Worm (Caenorhabditis elegans): ENCODE measurements around the gene test-1.

test-1 gene

ce11 chrIV:2136607-2137006, at the start of gene test-1:
TSS of gene test-1 (plus strand) at chrIV:2136951.
- no peak for TF ChIP-seq klf-2 (GFP tag; conservative IDR thresholded peaks at IDR 0.05)
- no peak for TF ChIP-seq tab-1 (GFP tag; IDR thresholded peaks at IDR 0.05)
- TF ChIP-seq flt-1 (GFP tag; IDR thresholded peaks at IDR 0.05) = no peak
- no peak for TF ChIP-seq med-1 (GFP tag; optimal IDR thresholded peaks at IDR 0.05; ENCODE audit: insufficient read depth)
- TF ChIP-seq ref-1 (GFP tag; conservative IDR thresholded peaks at IDR 0.05) = no peak
- TF ChIP-seq T22C8.4 (GFP tag; IDR thresholded peaks at IDR 0.05) = no peak
- no peak for TF ChIP-seq ztf-29 (GFP tag; IDR thresholded peaks at IDR 0.05)
- TF ChIP-seq cog-1 (tag; optimal IDR thresholded peaks at IDR 0.05) = no peak
- TF ChIP-seq ztf-23 (GFP tag; IDR thresholded peaks at IDR 0.05) = no peak

- no peak for TF ChIP-seq ztf-23 (GFP tag; IDR thresholded peaks at IDR 0.05)
- no peak for TF ChIP-seq klf-2 (GFP tag; conservative IDR thresholded peaks at IDR 0.05)
- TF ChIP-seq T22C8.4 (GFP tag; IDR thresholded peaks at IDR 0.05) = no peak
- no peak for TF ChIP-seq flt-1 (GFP tag; IDR thresholded peaks at IDR 0.05)
- TF ChIP-seq ztf-29 (GFP tag; IDR thresholded peaks at IDR 0.05) = no peak
- no peak for TF ChIP-seq ref-1 (GFP tag; conservative IDR thresholded peaks at IDR 0.05)
- TF ChIP-seq cog-1 (tag; optimal IDR thresholded peaks at IDR 0.05) = no peak
Measured at ce11 chrIV:2099771-2100170, 37.0 kb upstream of the test-1 start, which contains the start of gene C23H5.11. TSS of gene C23H5.11 (minus strand) at chrIV:2099871.

ce11 chrIV:2102793-2103192, 34.0 kb upstream of the test-1 start, which contains the start of gene C23H5.15:
TSS of gene C23H5.15 (minus strand) at chrIV:2102893.
- TF ChIP-seq flt-1 (GFP tag; IDR thresholded peaks at IDR 0.05) (no peak), klf-2 (GFP tag; conservative IDR thresholded peaks at IDR 0.05) (no peak), ref-1 (GFP tag; conservative IDR thresholded peaks at IDR 0.05) (no peak)

ce11 chrIV:2106708-2107107, 30.0 kb upstream of the test-1 start:
- TF ChIP-seq tab-1 (GFP tag; IDR thresholded peaks at IDR 0.05) = 0 out of 2 replicates have a peak, but pooled peaks have one; percentile 7
- no peak for TF ChIP-seq flt-1 (GFP tag; IDR thresholded peaks at IDR 0.05)
- no peak for TF ChIP-seq cog-1 (tag; optimal IDR thresholded peaks at IDR 0.05)
- no peak for TF ChIP-seq ztf-23 (GFP tag; IDR thresholded peaks at IDR 0.05)
- no peak for TF ChIP-seq ref-1 (GFP tag; conservative IDR thresholded peaks at IDR 0.05)

- TF ChIP-seq cog-1 (tag; optimal IDR thresholded peaks at IDR 0.05) = no peak
- TF ChIP-seq ztf-23 (GFP tag; IDR thresholded peaks at IDR 0.05) = no peak
- TF ChIP-seq ref-1 (GFP tag; conservative IDR thresholded peaks at IDR 0.05) = no peak
- TF ChIP-seq T22C8.4 (GFP tag; IDR thresholded peaks at IDR 0.05) = no peak
- TF ChIP-seq tab-1 (GFP tag; IDR thresholded peaks at IDR 0.05) = no peak
- TF ChIP-seq ztf-29 (GFP tag; IDR thresholded peaks at IDR 0.05) = no peak
- no peak for TF ChIP-seq med-1 (GFP tag; optimal IDR thresholded peaks at IDR 0.05; ENCODE audit: insufficient read depth)
- no peak for TF ChIP-seq klf-2 (GFP tag; conservative IDR thresholded peaks at IDR 0.05)
- no peak for TF ChIP-seq flt-1 (GFP tag; IDR thresholded peaks at IDR 0.05)
Measured at ce11 chrIV:2111300-2111874, 25.4 kb upstream of the test-1 start, which contains the start of gene che-6. TSS of gene che-6 (minus strand) at chrIV:2111408.

ce11 chrIV:2113362-2114056, 23.2 kb upstream of the test-1 start, which contains the start of gene C23H5.8:
TSS of gene C23H5.8 (minus strand) at chrIV:2113412.
- TF ChIP-seq med-1 (GFP tag; optimal IDR thresholded peaks at IDR 0.05; ENCODE audit: insufficient read depth) = no peak
- no peak for TF ChIP-seq ref-1 (GFP tag; conservative IDR thresholded peaks at IDR 0.05)

- no peak for TF ChIP-seq ztf-29 (GFP tag; IDR thresholded peaks at IDR 0.05)
- TF ChIP-seq ref-1 (GFP tag; conservative IDR thresholded peaks at IDR 0.05) = no peak
- no peak for TF ChIP-seq klf-2 (GFP tag; conservative IDR thresholded peaks at IDR 0.05)
- no peak for TF ChIP-seq cog-1 (tag; optimal IDR thresholded peaks at IDR 0.05)
- TF ChIP-seq flt-1 (GFP tag; IDR thresholded peaks at IDR 0.05) = no peak
- no peak for TF ChIP-seq ztf-23 (GFP tag; IDR thresholded peaks at IDR 0.05)
- TF ChIP-seq tab-1 (GFP tag; IDR thresholded peaks at IDR 0.05) = no peak
- no peak for TF ChIP-seq med-1 (GFP tag; optimal IDR thresholded peaks at IDR 0.05; ENCODE audit: insufficient read depth)
- TF ChIP-seq T22C8.4 (GFP tag; IDR thresholded peaks at IDR 0.05) = no peak
Measured at ce11 chrIV:2114337-2114736, 22.4 kb upstream of the test-1 start, which contains the start of gene xbx-4. TSS of gene xbx-4 (plus strand) at chrIV:2114637.

- no peak for TF ChIP-seq flt-1 (GFP tag; IDR thresholded peaks at IDR 0.05)
Measured at ce11 chrIV:2117268-2117667, 19.5 kb upstream of the test-1 start.

- TF ChIP-seq cog-1 (tag; optimal IDR thresholded peaks at IDR 0.05) = no peak
- TF ChIP-seq ztf-29 (GFP tag; IDR thresholded peaks at IDR 0.05) = no peak
- TF ChIP-seq ztf-23 (GFP tag; IDR thresholded peaks at IDR 0.05) = no peak
- TF ChIP-seq klf-2 (GFP tag; conservative IDR thresholded peaks at IDR 0.05) = no peak
- no peak for TF ChIP-seq med-1 (GFP tag; optimal IDR thresholded peaks at IDR 0.05; ENCODE audit: insufficient read depth)
- TF ChIP-seq tab-1 (GFP tag; IDR thresholded peaks at IDR 0.05) = no peak
- TF ChIP-seq T22C8.4 (GFP tag; IDR thresholded peaks at IDR 0.05) = no peak
- TF ChIP-seq flt-1 (GFP tag; IDR thresholded peaks at IDR 0.05) = no peak
- TF ChIP-seq ref-1 (GFP tag; conservative IDR thresholded peaks at IDR 0.05) = no peak
Measured at ce11 chrIV:2122488-2122887, 14.3 kb upstream of the test-1 start, which contains the start of gene glb-7. TSS of gene glb-7 (plus strand) at chrIV:2122788.

- no peak for TF ChIP-seq med-1 (GFP tag; optimal IDR thresholded peaks at IDR 0.05; ENCODE audit: insufficient read depth)
- no peak for TF ChIP-seq ztf-29 (GFP tag; IDR thresholded peaks at IDR 0.05)
Measured at ce11 chrIV:2127375-2127774, 9.4 kb upstream of the test-1 start.
